Fruit fly (Drosophila melanogaster): ENCODE data around the gene Aduk.
A peak's percentile ranks its signal among the peaks of the same experiment; 100 is the strongest.

Aduk gene

DNA sequence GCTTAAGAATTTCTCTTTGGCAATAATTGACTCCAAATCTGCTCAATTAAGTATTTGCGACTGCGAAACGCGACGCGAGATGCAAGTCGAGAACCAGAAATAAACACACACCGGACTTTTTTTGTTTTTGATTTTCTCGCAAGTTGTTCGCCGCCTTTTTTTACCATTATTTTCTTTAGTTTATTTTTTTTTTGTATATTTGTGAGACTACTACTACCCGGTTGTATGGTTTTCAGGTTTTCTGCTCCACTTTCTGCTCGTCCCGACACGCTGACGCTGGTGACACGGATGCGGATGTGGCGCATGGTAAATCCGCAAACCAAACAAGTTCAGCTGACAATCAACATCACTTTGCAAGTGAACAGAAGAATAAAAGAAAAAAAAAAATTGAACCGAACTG, 46.5 kb upstream of the Aduk start:
- TF ChIP-seq nom (GFP tag; optimal IDR thresholded peaks at IDR 0.05) (peak; percentile 86), disco-r (GFP tag; optimal IDR thresholded peaks at IDR 0.05) (no peak), CG8924 (tag; optimal IDR thresholded peaks at IDR 0.05) (no peak), CG12071 (GFP tag; optimal IDR thresholded peaks at IDR 0.05) (no peak), CG1024 (GFP tag; IDR thresholded peaks at IDR 0.05) (no peak), az2 (GFP tag; optimal IDR thresholded peaks at IDR 0.05) (no peak)

DNA sequence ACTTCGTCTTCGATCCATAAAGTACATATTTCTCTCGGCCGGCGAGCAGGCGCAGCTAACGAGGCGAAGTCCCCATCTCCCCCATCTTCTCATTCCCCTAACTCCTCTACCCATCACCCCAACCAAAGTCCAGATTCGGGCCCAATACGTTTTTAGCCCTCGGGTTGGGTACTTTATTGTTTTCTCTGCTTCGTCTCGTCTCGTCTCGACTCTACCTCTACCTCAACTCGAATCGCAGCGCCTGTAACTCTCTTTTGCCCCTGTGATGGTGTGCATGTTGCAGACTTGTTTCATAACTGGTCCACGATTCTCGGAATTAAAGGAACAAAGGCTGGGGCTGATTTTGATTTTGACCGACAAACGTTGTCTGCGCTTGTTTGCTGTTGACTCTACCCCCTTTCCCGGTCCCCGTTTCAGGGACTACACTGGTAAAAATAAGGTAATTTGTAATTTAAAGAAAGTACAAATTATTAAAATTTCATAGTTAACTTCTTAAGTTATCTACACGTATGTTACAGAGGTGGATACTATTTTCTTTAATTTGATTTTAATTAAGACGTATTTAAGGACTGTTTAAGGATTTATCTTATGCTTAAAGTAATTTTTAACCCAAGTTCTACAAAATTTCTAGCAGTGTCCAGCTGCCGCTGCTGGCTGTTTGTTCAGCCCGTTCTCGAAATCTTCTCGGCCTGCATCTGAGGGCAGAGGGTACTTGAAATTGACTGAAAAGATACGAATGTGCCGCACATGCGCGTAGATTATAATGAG, 44.3 kb upstream of the Aduk start:
- TF ChIP-seq CG6254 (GFP tag; optimal IDR thresholded peaks at IDR 0.05) (peak; percentile 72), ara (GFP tag; IDR thresholded peaks at IDR 0.05) (peak; percentile 56; the same call in 1 of the 2 replicates), CG17361 (GFP tag; IDR thresholded peaks at IDR 0.05) (peak; percentile 80), CG7271 (tag; optimal IDR thresholded peaks at IDR 0.05) (no peak), nmo (GFP tag; optimal IDR thresholded peaks at IDR 0.05) (peak; percentile 79), unpg (GFP tag; optimal IDR thresholded peaks at IDR 0.05) (peak; percentile 59), NfI (GFP tag; optimal IDR thresholded peaks at IDR 0.05) (no peak), knrl (GFP tag; IDR thresholded peaks at IDR 0.05; ENCODE audit: partially characterized antibody) (no peak), CG3065 (GFP tag; optimal IDR thresholded peaks at IDR 0.05) (peak; percentile 6), CG8359 (GFP tag; optimal IDR thresholded peaks at IDR 0.05; ENCODE audit: borderline replicate concordance) (peak; percentile 25), ind (GFP tag; optimal IDR thresholded peaks at IDR 0.05) (no peak), Mad (GFP tag; optimal IDR thresholded peaks at IDR 0.05) (no peak), her (GFP tag; optimal IDR thresholded peaks at IDR 0.05) (no peak), CG4424 (GFP tag; optimal IDR thresholded peaks at IDR 0.05) (peak; percentile 68), CG10209 (GFP tag; optimal IDR thresholded peaks at IDR 0.05) (peak; percentile 58), fd102C (GFP tag; optimal IDR thresholded peaks at IDR 0.05) (peak; percentile 65), CG11456 (GFP tag; IDR thresholded peaks at IDR 0.05) (no peak), CG11695 (GFP tag; IDR thresholded peaks at IDR 0.05) (0 out of 3 replicates have a peak, but pooled peaks have one; percentile 30), kah (GFP tag; optimal IDR thresholded peaks at IDR 0.05) (no peak), twi (tag; optimal IDR thresholded peaks at IDR 0.05) (peak; percentile 69), CG13424 (tag; optimal IDR thresholded peaks at IDR 0.05) (peak; percentile 50), CG8924 (tag; optimal IDR thresholded peaks at IDR 0.05) (peak; percentile 78), tap (tag; optimal IDR thresholded peaks at IDR 0.05) (peak; percentile 8), br (optimal IDR thresholded peaks at IDR 0.05) (no peak), CG15601 (tag; optimal IDR thresholded peaks at IDR 0.05) (peak; percentile 78), CG14860 (GFP tag; IDR thresholded peaks at IDR 0.05; ENCODE audit: partially characterized antibody) (no peak), C15 (GFP tag; IDR thresholded peaks at IDR 0.05) (no peak), tx (GFP tag; optimal IDR thresholded peaks at IDR 0.05) (no peak), Hr3 (GFP tag; optimal IDR thresholded peaks at IDR 0.05) (peak; percentile 55), chif (GFP tag; optimal IDR thresholded peaks at IDR 0.05) (no peak), cg (GFP tag; optimal IDR thresholded peaks at IDR 0.05) (no peak), pnt (GFP tag; optimal IDR thresholded peaks at IDR 0.05) (no peak), ap (GFP tag; IDR thresholded peaks at IDR 0.05) (no peak), Chrac-16 (GFP tag; optimal IDR thresholded peaks at IDR 0.05) (peak; percentile 47), CG18599 (GFP tag; optimal IDR thresholded peaks at IDR 0.05) (peak; percentile 34), CG10267 (tag; optimal IDR thresholded peaks at IDR 0.05) (peak; percentile 86), CG8944 (GFP tag; optimal IDR thresholded peaks at IDR 0.05) (no peak), CG16813 (GFP tag; IDR thresholded peaks at IDR 0.05; ENCODE audit: partially characterized antibody) (no peak), Tbp (GFP tag; optimal IDR thresholded peaks at IDR 0.05) (no peak), BEAF-32 (GFP tag; optimal IDR thresholded peaks at IDR 0.05) (no peak), lola (GFP tag; optimal IDR thresholded peaks at IDR 0.05) (peak in 1 of 3 experiments; percentile 90), gce (GFP tag; IDR thresholded peaks at IDR 0.05) (no peak)

All from whole organism, embryonic.